Fruit fly (Drosophila melanogaster) whole organism: ENCODE measurements around the gene Qsox3.

Source experiments
- CG8478 ChIP-seq: fragments of >200 bp; optimal IDR thresholded peaks from 2 replicates; lab custom pipeline; 2018; ENCODE audit warnings: inconsistent platforms
- EcR ChIP-seq, 2 experiments: fragments of >200 bp; optimal IDR thresholded peaks; 2 replicates each; lab custom pipeline; 2017; ENCODE audit warnings: missing biosample characterization in 2 of 2, missing genetic modification characterization in 2 of 2, missing genetic modification reagents in 2 of 2
- pan ChIP-seq: fragments of >200 bp; optimal IDR thresholded peaks from 2 replicates; lab custom pipeline; 2017
- usp ChIP-seq: fragments of >200 bp; optimal IDR thresholded peaks from 2 replicates; lab custom pipeline; 2017; ENCODE audit warnings: missing biosample characterization, missing genetic modification characterization, mixed read lengths

dm6 chr3R:21941426-21941924, 29.9 kb downstream of the Qsox3 start:
- no peak for TF ChIP-seq EcR (GFP tag; optimal IDR thresholded peaks at IDR 0.05; lab: Kevin White, UChicago)
- no peak for TF ChIP-seq usp
- TF ChIP-seq pan (lab: Kevin White, UChicago) = no peak
- TF ChIP-seq CG8478 (lab: Kevin White, UChicago) = no peak
